Worm (Caenorhabditis elegans) whole organism, L2 larva: ENCODE results near the gene K03A11.1.

ENCODE experiments used
- C34F6.9 ChIP-seq: fragments of 150-350 bp; optimal IDR thresholded peaks from 2 replicates; lab custom pipeline; 2014; ENCODE audit warnings: missing biosample characterization, missing genetic modification characterization
- R02D3.7 ChIP-seq: fragments of 150-350 bp; optimal IDR thresholded peaks from 2 replicates; lab custom pipeline; 2014; ENCODE audit warnings: missing biosample characterization, missing genetic modification characterization
- Y55F3AM.14 ChIP-seq: fragments of 200-800 bp; sonication (Bioruptor generic); optimal IDR thresholded peaks from 2 replicates; lab custom pipeline; 2018; ENCODE audit warnings: mild to moderate bottlenecking, missing genetic modification characterization, missing compliant biosample characterization
- ZK546.5 ChIP-seq: sonication (generic microtip); optimal IDR thresholded peaks from 2 replicates; lab custom pipeline; 2017; ENCODE audit warnings: missing biosample characterization, missing genetic modification characterization
- alr-1 ChIP-seq: fragments of 150-350 bp; optimal IDR thresholded peaks from 2 replicates; lab custom pipeline; 2014; ENCODE audit warnings: missing biosample characterization, missing genetic modification characterization
- aly-2 ChIP-seq: fragments of 150-350 bp; optimal IDR thresholded peaks from 2 replicates; lab custom pipeline; 2014; ENCODE audit warnings: missing biosample characterization, missing genetic modification characterization
- blmp-1 ChIP-seq: sonication (generic microtip); optimal IDR thresholded peaks from 2 replicates; lab custom pipeline; 2017; ENCODE audit warnings: missing genetic modification characterization, mild to moderate bottlenecking, missing compliant biosample characterization, antibody characterized with exemption, moderate library complexity; ENCODE audit not compliant: insufficient read depth
- ceh-16 ChIP-seq: fragments of 150-350 bp; optimal IDR thresholded peaks from 2 replicates; lab custom pipeline; 2014; ENCODE audit warnings: missing biosample characterization, missing genetic modification characterization
- ceh-82 ChIP-seq: fragments of 150-350 bp; optimal IDR thresholded peaks from 2 replicates; lab custom pipeline; 2014; ENCODE audit warnings: missing biosample characterization, missing genetic modification characterization
- crh-2 ChIP-seq: sonication (generic microtip); optimal IDR thresholded peaks from 2 replicates; lab custom pipeline; 2017; ENCODE audit warnings: missing biosample characterization, missing genetic modification characterization
- dmd-4 ChIP-seq: sonication (generic microtip); optimal IDR thresholded peaks from 2 replicates; lab custom pipeline; 2017; ENCODE audit warnings: missing biosample characterization, missing genetic modification characterization
- egl-27 ChIP-seq: sonication (generic microtip); optimal IDR thresholded peaks from 3 replicates; lab custom pipeline; 2017; ENCODE audit warnings: missing biosample characterization, missing genetic modification reagents, missing genetic modification characterization
- elt-1 ChIP-seq: fragments of 150-350 bp; optimal IDR thresholded peaks from 2 replicates; lab custom pipeline; 2014; ENCODE audit warnings: missing biosample characterization, missing genetic modification characterization
- fos-1 ChIP-seq: fragments of 150-350 bp; optimal IDR thresholded peaks from 2 replicates; lab custom pipeline; 2014; ENCODE audit warnings: missing biosample characterization, missing genetic modification characterization
- gmeb-1 ChIP-seq: fragments of 150-350 bp; optimal IDR thresholded peaks from 2 replicates; lab custom pipeline; 2014; ENCODE audit warnings: missing biosample characterization, missing genetic modification characterization
- lin-13 ChIP-seq: fragments of 150-350 bp; optimal IDR thresholded peaks from 2 replicates; lab custom pipeline; 2014; ENCODE audit warnings: missing biosample characterization, missing genetic modification reagents, missing genetic modification characterization
- lin-39 ChIP-seq: fragments of 150-350 bp; optimal IDR thresholded peaks from 2 replicates; lab custom pipeline; 2014; ENCODE audit warnings: missing biosample characterization, missing genetic modification reagents, missing genetic modification characterization
- lsy-2 ChIP-seq, 2 experiments: fragments of 150-350 bp in 1 of 2; sonication (generic microtip) in 1 of 2; optimal IDR thresholded peaks; 2 replicates each; lab custom pipeline; 2014 to 2017; ENCODE audit warnings: missing biosample characterization in 2 of 2, missing genetic modification characterization in 2 of 2
- mbf-1 ChIP-seq: sonication (generic microtip); optimal IDR thresholded peaks from 2 replicates; lab custom pipeline; 2017; ENCODE audit warnings: missing biosample characterization, missing genetic modification characterization
- nhr-11 ChIP-seq: fragments of 150-350 bp; optimal IDR thresholded peaks from 2 replicates; lab custom pipeline; 2014; ENCODE audit warnings: missing biosample characterization, missing genetic modification characterization
- nhr-12 ChIP-seq: fragments of 150-350 bp; optimal IDR thresholded peaks from 2 replicates; lab custom pipeline; 2014; ENCODE audit warnings: missing biosample characterization, missing genetic modification characterization
- nhr-129 ChIP-seq: fragments of 150-350 bp; optimal IDR thresholded peaks from 2 replicates; lab custom pipeline; 2014; ENCODE audit warnings: missing biosample characterization, missing genetic modification characterization
- nhr-21 ChIP-seq: fragments of 150-350 bp; optimal IDR thresholded peaks from 2 replicates; lab custom pipeline; 2014; ENCODE audit warnings: missing biosample characterization, missing genetic modification characterization
- nhr-23 ChIP-seq: fragments of 150-350 bp; optimal IDR thresholded peaks from 2 replicates; lab custom pipeline; 2014; ENCODE audit warnings: missing biosample characterization, missing genetic modification reagents, missing genetic modification characterization
- nhr-237 ChIP-seq: fragments of 150-350 bp; optimal IDR thresholded peaks from 2 replicates; lab custom pipeline; 2014; ENCODE audit warnings: missing biosample characterization, missing genetic modification characterization
- nhr-25 ChIP-seq: fragments of 150-350 bp; sonication (generic microtip); optimal IDR thresholded peaks from 3 replicates; lab custom pipeline; 2014; ENCODE audit warnings: missing biosample characterization, missing genetic modification characterization
- nhr-6 ChIP-seq: fragments of 150-350 bp; optimal IDR thresholded peaks from 2 replicates; lab custom pipeline; 2014; ENCODE audit warnings: missing biosample characterization, missing genetic modification characterization
- peb-1 ChIP-seq: fragments of 150-350 bp; optimal IDR thresholded peaks from 2 replicates; lab custom pipeline; 2014; ENCODE audit warnings: missing biosample characterization, missing genetic modification characterization
- skn-1 ChIP-seq: sonication (generic microtip); optimal IDR thresholded peaks from 2 replicates; lab custom pipeline; 2017; ENCODE audit warnings: missing biosample characterization, missing genetic modification characterization
- sma-9 ChIP-seq, 2 experiments: fragments of 150-350 bp in 1 of 2; sonication (generic microtip) in 1 of 2; optimal IDR thresholded peaks; 2 replicates each; lab custom pipeline; 2014 to 2016; ENCODE audit warnings: missing genetic modification characterization in 2 of 2, mild to moderate bottlenecking in 1 of 2, missing biosample characterization in 1 of 2, missing compliant biosample characterization in 1 of 2, missing genetic modification reagents in 1 of 2, moderate library complexity in 1 of 2
- snpc-4 ChIP-seq: fragments of 150-350 bp; optimal IDR thresholded peaks from 2 replicates; lab custom pipeline; 2014; ENCODE audit warnings: missing biosample characterization, missing genetic modification characterization
- unc-39 ChIP-seq: fragments of 150-350 bp; optimal IDR thresholded peaks from 2 replicates; lab custom pipeline; 2014; ENCODE audit warnings: missing biosample characterization, missing genetic modification characterization
- unc-55 ChIP-seq: fragments of 150-350 bp; sonication (generic microtip); optimal IDR thresholded peaks from 3 replicates; lab custom pipeline; 2014; ENCODE audit warnings: missing biosample characterization, missing genetic modification reagents, missing genetic modification characterization
- unc-62 ChIP-seq: fragments of 150-350 bp; optimal IDR thresholded peaks from 2 replicates; lab custom pipeline; 2014; ENCODE audit warnings: missing biosample characterization, missing genetic modification reagents, missing genetic modification characterization
- ztf-11 ChIP-seq: sonication (generic microtip); optimal IDR thresholded peaks from 2 replicates; lab custom pipeline; 2017; ENCODE audit warnings: missing biosample characterization, missing genetic modification characterization
- ztf-4 ChIP-seq: fragments of 150-350 bp; optimal IDR thresholded peaks from 2 replicates; lab custom pipeline; 2014; ENCODE audit warnings: missing biosample characterization, missing genetic modification characterization

The K03A11.1 gene

ce11 chrX:13009645-13010044 lies 41.9 kb upstream of the K03A11.1 start (continued):
- TF ChIP-seq lin-39 (tag; lab: Kevin White, UChicago): no peak
- no peak for TF ChIP-seq aly-2 (tag; lab: Kevin White, UChicago)
- TF ChIP-seq skn-1: no peak
- no peak for TF ChIP-seq crh-2 (tag; lab: Kevin White, UChicago)
- peak; percentile 98 for TF ChIP-seq nhr-25 (tag; lab: Kevin White, UChicago)
- no peak for TF ChIP-seq alr-1 (tag; lab: Kevin White, UChicago)
- TF ChIP-seq egl-27: peak; percentile 30
- no peak for TF ChIP-seq ztf-11 (tag; lab: Kevin White, UChicago)
- TF ChIP-seq ztf-4: no peak
- TF ChIP-seq dmd-4 (tag; lab: Kevin White, UChicago): no peak
- TF ChIP-seq lin-13 (GFP tag; lab: Kevin White, UChicago): no peak
- TF ChIP-seq unc-39 (tag; lab: Kevin White, UChicago): no peak
- TF ChIP-seq C34F6.9 (tag; lab: Kevin White, UChicago): no peak

- TF ChIP-seq nhr-23 (tag; lab: Kevin White, UChicago): no peak
- TF ChIP-seq ceh-16 (tag; lab: Kevin White, UChicago): peak; percentile 86
- TF ChIP-seq elt-1 (tag; lab: Kevin White, UChicago): peak; percentile 74
- no peak for TF ChIP-seq aly-2 (tag; lab: Kevin White, UChicago)
- no peak for TF ChIP-seq nhr-129 (tag; lab: Kevin White, UChicago)
- TF ChIP-seq sma-9 (GFP tag; optimal IDR thresholded peaks at IDR 0.05; lab: Kevin White, UChicago): peak; percentile 15
- TF ChIP-seq sma-9 (tag; optimal IDR thresholded peaks at IDR 0.05; lab: Kevin White, UChicago): no peak
- peak; percentile 26 for TF ChIP-seq nhr-25 (tag; lab: Kevin White, UChicago)
Measured at ce11 chrX:13011897-13012296, 39.6 kb upstream of the K03A11.1 start.

DNA sequence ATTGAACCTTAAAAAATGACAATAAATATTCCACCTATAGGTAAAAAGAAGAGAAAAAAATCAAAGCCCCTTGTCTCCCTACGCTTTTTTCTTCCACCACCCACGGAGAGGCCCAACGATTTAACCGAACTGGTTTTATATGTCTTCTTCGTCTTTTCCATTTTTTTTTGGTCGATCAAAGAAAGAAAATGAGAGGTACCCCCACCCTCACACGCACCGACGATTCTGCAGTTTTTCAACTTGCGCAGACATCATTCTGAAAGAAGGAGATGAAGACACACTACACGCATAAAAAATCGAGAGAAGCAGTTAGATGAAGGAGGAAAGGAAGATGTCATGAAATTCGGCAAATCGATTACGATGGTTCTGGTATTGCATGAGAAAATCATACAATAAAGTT lies 37.2 kb upstream of the K03A11.1 start:
- TF ChIP-seq nhr-25 (tag; lab: Kevin White, UChicago) (peak; percentile 94), blmp-1 (tag; lab: Kevin White, UChicago) (peak; percentile 10), nhr-237 (tag; lab: Kevin White, UChicago) (no peak), mbf-1 (tag; lab: Kevin White, UChicago) (no peak), nhr-6 (peak; percentile 10)

DNA sequence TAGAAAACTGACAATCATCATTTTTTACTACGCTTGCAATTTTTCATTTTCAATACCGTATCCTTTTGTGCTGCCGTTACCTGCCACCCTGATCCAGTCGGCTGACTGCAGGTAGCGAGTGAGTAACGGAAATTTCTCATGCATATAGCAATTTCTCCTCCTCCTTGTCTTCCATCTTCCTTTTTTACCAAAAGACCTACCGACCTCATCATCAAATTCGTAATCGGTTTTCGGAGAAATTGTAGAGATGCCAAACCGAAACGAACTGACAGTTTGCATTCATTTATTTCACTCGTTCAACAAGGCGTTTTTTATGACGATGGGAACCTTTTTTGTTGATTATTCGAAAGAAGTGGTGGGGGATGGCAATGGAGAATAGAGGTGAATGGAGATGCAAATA lies 35.2 kb upstream of the K03A11.1 start:
- no peak for TF ChIP-seq fos-1 (tag; lab: Kevin White, UChicago)
- TF ChIP-seq ZK546.5 (tag; lab: Kevin White, UChicago): no peak
- no peak for TF ChIP-seq unc-62 (GFP tag; lab: Kevin White, UChicago)
- TF ChIP-seq aly-2 (tag; lab: Kevin White, UChicago): no peak
- no peak for TF ChIP-seq nhr-21 (tag; lab: Kevin White, UChicago)
- TF ChIP-seq ceh-82 (tag; lab: Kevin White, UChicago): no peak
- TF ChIP-seq R02D3.7 (tag; lab: Kevin White, UChicago): no peak
- no peak for TF ChIP-seq crh-2 (tag; lab: Kevin White, UChicago)
- no peak for TF ChIP-seq nhr-129 (tag; lab: Kevin White, UChicago)
- no peak for TF ChIP-seq unc-55 (GFP tag; lab: Kevin White, UChicago)
- no peak for TF ChIP-seq Y55F3AM.14
- TF ChIP-seq snpc-4 (tag; lab: Kevin White, UChicago): no peak
- no peak for TF ChIP-seq nhr-25 (tag; lab: Kevin White, UChicago)
- TF ChIP-seq ztf-11 (tag; lab: Kevin White, UChicago): no peak
- no peak for TF ChIP-seq lsy-2 (tag; optimal IDR thresholded peaks at IDR 0.05; lab: Kevin White, UChicago)

DNA sequence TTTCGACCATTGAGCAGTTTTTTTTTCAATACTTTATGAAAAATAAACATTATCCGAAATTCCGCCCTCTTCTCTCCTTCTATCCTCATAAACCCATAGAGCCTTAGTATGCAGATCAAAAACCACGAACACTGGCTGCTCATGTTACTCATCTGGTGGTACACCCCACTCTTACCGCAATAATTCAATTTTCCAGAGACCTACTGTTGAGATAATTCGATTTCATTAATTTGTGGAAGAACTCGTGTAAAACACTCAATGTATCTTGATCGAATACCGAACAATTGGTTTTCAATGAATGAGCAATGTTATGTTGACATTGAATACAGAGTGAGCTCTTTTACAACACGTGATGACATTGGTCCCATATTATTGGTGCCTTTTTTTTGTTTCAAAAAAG lies 30.1 kb upstream of the K03A11.1 start:
- TF ChIP-seq skn-1 (no peak), gmeb-1 (tag; lab: Kevin White, UChicago) (no peak), crh-2 (tag; lab: Kevin White, UChicago) (no peak), Y55F3AM.14 (no peak), ceh-16 (tag; lab: Kevin White, UChicago) (no peak), lsy-2 (tag; optimal IDR thresholded peaks at IDR 0.05; lab: Kevin White, UChicago) (no peak), unc-39 (tag; lab: Kevin White, UChicago) (no peak), nhr-12 (tag; lab: Kevin White, UChicago) (no peak), peb-1 (tag; lab: Kevin White, UChicago) (no peak), nhr-11 (tag; lab: Kevin White, UChicago) (no peak)
- TF ChIP-seq, all 48 proteins: peak for 0
